Fruit fly (Drosophila melanogaster): ENCODE data around the gene nab.

dm6 chr3L:4142064-4142463 lies 18.7 kb downstream of the nab start, which contains the start of gene CG32260:
- TF ChIP-seq Lpt (GFP tag; optimal IDR thresholded peaks at IDR 0.05), result no peak
- no peak for TF ChIP-seq Smox (GFP tag; optimal IDR thresholded peaks at IDR 0.05)
- no peak for TF ChIP-seq CG7368 (GFP tag; optimal IDR thresholded peaks at IDR 0.05)
- TF ChIP-seq Ets21C (GFP tag; optimal IDR thresholded peaks at IDR 0.05), result no peak
- no peak for TF ChIP-seq salr (GFP tag; optimal IDR thresholded peaks at IDR 0.05)
- no peak for TF ChIP-seq Ets96B (tag; optimal IDR thresholded peaks at IDR 0.05)
- TF ChIP-seq Hr39 (GFP tag; optimal IDR thresholded peaks at IDR 0.05), result no peak
- TF ChIP-seq fd59A (GFP tag; optimal IDR thresholded peaks at IDR 0.05), result no peak
- TF ChIP-seq dac (GFP tag; optimal IDR thresholded peaks at IDR 0.05), result no peak
- TF ChIP-seq dsx (GFP tag; optimal IDR thresholded peaks at IDR 0.05; ENCODE audit: poor library complexity, severe bottlenecking), result no peak
- no peak for TF ChIP-seq Sox14 (GFP tag; optimal IDR thresholded peaks at IDR 0.05)
- TF ChIP-seq Hr38 (GFP tag; optimal IDR thresholded peaks at IDR 0.05), result no peak
- TF ChIP-seq CG6792 (GFP tag; optimal IDR thresholded peaks at IDR 0.05), result no peak
- no peak for TF ChIP-seq fkh (GFP tag; optimal IDR thresholded peaks at IDR 0.05)

All from whole organism, prepupa.